Worm (Caenorhabditis elegans): ENCODE data around the gene siah-1.

- TF ChIP-seq nhr-19 (GFP tag; conservative IDR thresholded peaks at IDR 0.05) (no peak), pqm-1 (tag; optimal IDR thresholded peaks at IDR 0.05) (no peak), ceh-82 (tag; optimal IDR thresholded peaks at IDR 0.05) (no peak), ama-1 (optimal IDR thresholded peaks at IDR 0.05) (no peak), aha-1 (tag; optimal IDR thresholded peaks at IDR 0.05) (no peak)
Measured at ce11 chrIV:3767749-3768148, 23.9 kb downstream of the siah-1 start.
